Fruit fly (Drosophila melanogaster) whole organism, prepupa: ENCODE data around the gene Ube4B.

ENCODE experiments used
- Blimp-1 ChIP-seq: fragments of 200-800 bp; sonication (Bioruptor generic); optimal IDR thresholded peaks from 3 replicates; lab custom pipeline; 2017; ENCODE audit warnings: missing biosample characterization, missing genetic modification characterization, mild to moderate bottlenecking, moderate library complexity, missing genetic modification reagents
- CG10631 ChIP-seq: fragments of 200-800 bp; sonication (Bioruptor generic); optimal IDR thresholded peaks from 2 replicates; lab custom pipeline; 2016; ENCODE audit warnings: missing biosample characterization, missing genetic modification characterization
- CG11294 ChIP-seq: fragments of 200-800 bp; sonication (Bioruptor generic); IDR thresholded peaks from 2 replicates; pipeline ENCODE4 v1.3.6; 2022; ENCODE audit warnings: missing biosample characterization, missing genetic modification characterization
- CG11902 ChIP-seq: fragments of 200-800 bp; sonication (Bioruptor generic); optimal IDR thresholded peaks from 3 replicates; lab custom pipeline; 2016; ENCODE audit warnings: missing biosample characterization, missing genetic modification characterization
- CG15336 ChIP-seq: fragments of 200-800 bp; sonication (Bioruptor generic); IDR thresholded peaks from 2 replicates; pipeline ENCODE4 v1.3.6; 2022; ENCODE audit warnings: missing biosample characterization, missing genetic modification characterization
- CG1621 ChIP-seq: fragments of 200-800 bp; sonication (Bioruptor generic); optimal IDR thresholded peaks from 3 replicates; lab custom pipeline; 2018; ENCODE audit warnings: missing biosample characterization, mild to moderate bottlenecking, missing genetic modification characterization
- CG16779 ChIP-seq: fragments of 200-800 bp; sonication (Bioruptor generic); optimal IDR thresholded peaks from 3 replicates; lab custom pipeline; 2017; ENCODE audit warnings: missing biosample characterization, mild to moderate bottlenecking, missing genetic modification characterization
- CG3032 ChIP-seq: fragments of 200-800 bp; optimal IDR thresholded peaks from 2 replicates; lab custom pipeline; 2019; ENCODE audit warnings: missing biosample characterization, mild to moderate bottlenecking, missing genetic modification characterization, moderate library complexity
- CG31627 ChIP-seq: fragments of 200-800 bp; sonication (Bioruptor generic); optimal IDR thresholded peaks from 3 replicates; lab custom pipeline; 2016; ENCODE audit warnings: missing biosample characterization, missing genetic modification characterization
- CG32006 ChIP-seq: fragments of 200-800 bp; sonication (Bioruptor generic); optimal IDR thresholded peaks from 3 replicates; lab custom pipeline; 2017; ENCODE audit warnings: missing biosample characterization, mild to moderate bottlenecking, missing genetic modification characterization
- CG34406 ChIP-seq: fragments of 200-800 bp; sonication (Bioruptor generic); optimal IDR thresholded peaks from 3 replicates; lab custom pipeline; 2016; ENCODE audit warnings: missing biosample characterization, missing genetic modification characterization
- CG3919 ChIP-seq: fragments of 200-800 bp; sonication (Bioruptor generic); optimal IDR thresholded peaks from 3 replicates; lab custom pipeline; 2016; ENCODE audit warnings: missing biosample characterization, missing genetic modification characterization
- CG4318 ChIP-seq: fragments of 200-800 bp; sonication (Bioruptor generic); optimal IDR thresholded peaks from 3 replicates; lab custom pipeline; 2017; ENCODE audit warnings: missing biosample characterization, mild to moderate bottlenecking, missing genetic modification characterization
- CG6163 ChIP-seq: fragments of 200-800 bp; sonication (Bioruptor generic); IDR thresholded peaks from 3 replicates; pipeline ENCODE4 v1.3.6; 2022; ENCODE audit warnings: missing biosample characterization, missing genetic modification characterization
- CG6276 ChIP-seq: fragments of 200-800 bp; sonication (Bioruptor generic); optimal IDR thresholded peaks from 2 replicates; lab custom pipeline; 2017; ENCODE audit warnings: missing biosample characterization, mild to moderate bottlenecking, missing genetic modification characterization
- CG6808 ChIP-seq: fragments of 200-800 bp; sonication (Bioruptor generic); optimal IDR thresholded peaks from 3 replicates; lab custom pipeline; 2017; ENCODE audit warnings: missing biosample characterization, missing genetic modification characterization, mild to moderate bottlenecking, moderate library complexity, missing genetic modification reagents
- CG8319 ChIP-seq: fragments of 200-800 bp; sonication (Bioruptor generic); optimal IDR thresholded peaks from 3 replicates; lab custom pipeline; 2016; ENCODE audit warnings: missing biosample characterization, missing genetic modification characterization
- CG9139 ChIP-seq: fragments of 200-800 bp; sonication (Bioruptor generic); optimal IDR thresholded peaks from 3 replicates; lab custom pipeline; 2017; ENCODE audit warnings: missing biosample characterization, mild to moderate bottlenecking, missing genetic modification characterization
- Eip78C ChIP-seq: fragments of 200-800 bp; sonication (Bioruptor generic); peaks from one replicate; lab custom pipeline; 2016; ENCODE audit warnings: missing biosample characterization, missing genetic modification characterization
- Eip93F ChIP-seq: fragments of 200-800 bp; sonication (Bioruptor generic); optimal IDR thresholded peaks from 2 replicates; lab custom pipeline; 2016; ENCODE audit warnings: missing biosample characterization, mild to moderate bottlenecking, missing genetic modification characterization
- Ets21C ChIP-seq: fragments of 200-800 bp; sonication (Bioruptor generic); optimal IDR thresholded peaks from 3 replicates; lab custom pipeline; 2016; ENCODE audit warnings: missing biosample characterization, missing genetic modification characterization
- Ets96B ChIP-seq: fragments of 200-800 bp; optimal IDR thresholded peaks from 2 replicates; lab custom pipeline; 2019; ENCODE audit warnings: missing biosample characterization, mild to moderate bottlenecking, missing genetic modification characterization, moderate library complexity
- Gug ChIP-seq: fragments of 200-800 bp; sonication (Bioruptor generic); IDR thresholded peaks from 2 replicates; pipeline ENCODE4 v1.3.6; 2022; ENCODE audit warnings: missing biosample characterization, missing genetic modification characterization
- Hr38 ChIP-seq: sonication (Bioruptor generic); optimal IDR thresholded peaks from 2 replicates; lab custom pipeline; 2016; ENCODE audit warnings: missing biosample characterization, missing genetic modification characterization
- Hr39 ChIP-seq: fragments of 200-800 bp; sonication (Bioruptor generic); optimal IDR thresholded peaks from 2 replicates; lab custom pipeline; 2016; ENCODE audit warnings: missing biosample characterization, missing genetic modification characterization
- Hr4 ChIP-seq: fragments of 200-800 bp; sonication (Bioruptor generic); optimal IDR thresholded peaks from 3 replicates; lab custom pipeline; 2016; ENCODE audit warnings: missing biosample characterization, missing genetic modification characterization
- Lpt ChIP-seq: fragments of 200-800 bp; sonication (Bioruptor generic); optimal IDR thresholded peaks from 3 replicates; lab custom pipeline; 2016; ENCODE audit warnings: missing biosample characterization, missing genetic modification characterization
- Met ChIP-seq: fragments of 200-800 bp; sonication (Bioruptor generic); optimal IDR thresholded peaks from 3 replicates; lab custom pipeline; 2016; ENCODE audit warnings: missing biosample characterization, missing genetic modification characterization
- OdsH ChIP-seq: fragments of 200-800 bp; sonication (Bioruptor generic); optimal IDR thresholded peaks from 3 replicates; lab custom pipeline; 2016; ENCODE audit warnings: missing biosample characterization, missing genetic modification characterization
- Smox ChIP-seq: fragments of 200-800 bp; sonication (Bioruptor generic); optimal IDR thresholded peaks from 3 replicates; lab custom pipeline; 2016; ENCODE audit warnings: missing biosample characterization, missing genetic modification characterization
- Sox102F ChIP-seq: fragments of 200-800 bp; sonication (Bioruptor generic); optimal IDR thresholded peaks from 2 replicates; lab custom pipeline; 2016; ENCODE audit warnings: missing biosample characterization, mild to moderate bottlenecking, missing genetic modification characterization
- Sox14 ChIP-seq: fragments of 200-800 bp; sonication (Bioruptor generic); optimal IDR thresholded peaks from 3 replicates; lab custom pipeline; 2016; ENCODE audit warnings: missing biosample characterization, missing genetic modification characterization
- Sox15 ChIP-seq: fragments of 200-800 bp; sonication (Bioruptor generic); optimal IDR thresholded peaks from 3 replicates; lab custom pipeline; 2016; ENCODE audit warnings: missing biosample characterization, missing genetic modification characterization
- achi ChIP-seq: fragments of 200-800 bp; sonication (Bioruptor generic); optimal IDR thresholded peaks from 3 replicates; lab custom pipeline; 2016; ENCODE audit warnings: missing biosample characterization, missing genetic modification characterization
- acj6 ChIP-seq: fragments of 200-800 bp; sonication (Bioruptor generic); optimal IDR thresholded peaks from 3 replicates; lab custom pipeline; 2016; ENCODE audit warnings: missing biosample characterization, missing genetic modification characterization
- cyc ChIP-seq: fragments of 200-800 bp; sonication (Bioruptor generic); optimal IDR thresholded peaks from 3 replicates; lab custom pipeline; 2016; ENCODE audit warnings: missing biosample characterization, missing genetic modification characterization
- dac ChIP-seq: fragments of 200-800 bp; sonication (Bioruptor generic); optimal IDR thresholded peaks from 2 replicates; lab custom pipeline; 2017; ENCODE audit warnings: missing biosample characterization, mild to moderate bottlenecking, missing genetic modification characterization
- dsx ChIP-seq: fragments of 200-800 bp; optimal IDR thresholded peaks from 3 replicates; lab custom pipeline; 2019; ENCODE audit warnings: missing biosample characterization, mild to moderate bottlenecking, missing genetic modification characterization, moderate library complexity; ENCODE audit not compliant: poor library complexity, severe bottlenecking
- eg ChIP-seq: fragments of 200-800 bp; sonication (Bioruptor generic); IDR thresholded peaks from 3 replicates; pipeline ENCODE4 v1.3.6; 2022; ENCODE audit warnings: missing biosample characterization, missing genetic modification characterization
- esn ChIP-seq: fragments of 200-800 bp; sonication (Bioruptor generic); optimal IDR thresholded peaks from 2 replicates; lab custom pipeline; 2016; ENCODE audit warnings: missing biosample characterization, mild to moderate bottlenecking, missing genetic modification characterization, moderate library complexity
- fd59A ChIP-seq: fragments of 200-800 bp; sonication (Bioruptor generic); optimal IDR thresholded peaks from 2 replicates; lab custom pipeline; 2017; ENCODE audit warnings: missing biosample characterization, mild to moderate bottlenecking, missing genetic modification characterization, missing genetic modification reagents
- fd85E ChIP-seq: fragments of 200-800 bp; sonication (Bioruptor generic); optimal IDR thresholded peaks from 3 replicates; lab custom pipeline; 2016; ENCODE audit warnings: missing biosample characterization, missing genetic modification characterization
- fkh ChIP-seq: fragments of 200-800 bp; sonication (Bioruptor generic); optimal IDR thresholded peaks from 3 replicates; lab custom pipeline; 2017; ENCODE audit warnings: missing biosample characterization, mild to moderate bottlenecking, missing genetic modification characterization, moderate library complexity
- lz ChIP-seq: fragments of 200-800 bp; sonication (Bioruptor generic); optimal IDR thresholded peaks from 3 replicates; lab custom pipeline; 2016; ENCODE audit warnings: missing biosample characterization, missing genetic modification characterization
- net ChIP-seq: fragments of 200-800 bp; sonication (Bioruptor generic); optimal IDR thresholded peaks from 3 replicates; lab custom pipeline; 2016; ENCODE audit warnings: missing biosample characterization, missing genetic modification characterization
- pdm3 ChIP-seq: fragments of 200-800 bp; sonication (Bioruptor generic); optimal IDR thresholded peaks from 3 replicates; lab custom pipeline; 2016; ENCODE audit warnings: missing biosample characterization, missing genetic modification characterization
- salr ChIP-seq, 2 experiments: fragments of 200-800 bp; sonication (Bioruptor generic); optimal IDR thresholded peaks; 3 replicates each; lab custom pipeline; 2016 to 2018; ENCODE audit warnings: missing biosample characterization in 2 of 2, missing genetic modification characterization in 2 of 2, mild to moderate bottlenecking in 1 of 2
- spab ChIP-seq: fragments of 200-800 bp; sonication (Bioruptor generic); optimal IDR thresholded peaks from 2 replicates; lab custom pipeline; 2017; ENCODE audit warnings: missing biosample characterization, mild to moderate bottlenecking, missing genetic modification characterization, missing genetic modification reagents
- ss ChIP-seq, 2 experiments: fragments of 200-800 bp; sonication (Bioruptor generic); optimal IDR thresholded peaks; 2 replicates in 1 of 2; 3 replicates in 1 of 2; lab custom pipeline; 2017 to 2018; ENCODE audit warnings: mild to moderate bottlenecking in 2 of 2, missing biosample characterization in 2 of 2, missing genetic modification characterization in 2 of 2, moderate library complexity in 1 of 2
- svp ChIP-seq: fragments of 200-800 bp; sonication (Bioruptor generic); peaks from one replicate; lab custom pipeline; 2016; ENCODE audit warnings: missing biosample characterization, missing genetic modification characterization
- topi ChIP-seq: fragments of 200-800 bp; sonication (Bioruptor generic); optimal IDR thresholded peaks from 3 replicates; lab custom pipeline; 2016; ENCODE audit warnings: missing biosample characterization, missing genetic modification characterization
- vri ChIP-seq: fragments of 200-800 bp; sonication (Bioruptor generic); optimal IDR thresholded peaks from 3 replicates; lab custom pipeline; 2016; ENCODE audit warnings: missing biosample characterization, mild to moderate bottlenecking, missing genetic modification characterization

Gene Ube4B

DNA sequence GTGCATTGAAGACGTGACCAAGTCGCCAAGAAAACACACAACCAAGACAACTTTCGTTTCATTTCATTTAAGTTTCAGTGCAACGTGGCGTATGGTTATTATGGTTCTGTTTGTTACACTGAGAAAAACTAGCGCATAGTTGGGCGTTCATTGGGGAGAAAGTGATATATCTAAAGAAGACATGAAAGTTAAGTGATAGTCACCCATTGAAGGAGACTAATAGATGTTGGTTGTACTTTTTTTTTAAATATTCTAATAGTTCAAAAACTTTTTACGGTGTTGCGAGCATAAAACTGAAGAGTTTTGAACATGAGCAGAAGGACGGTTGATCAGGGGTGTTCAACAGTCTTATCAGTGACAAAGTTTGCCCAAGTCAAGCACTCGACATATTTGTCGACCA, 36.8 kb upstream of the Ube4B start:
- peak; percentile 70 for TF ChIP-seq net (GFP tag; lab: Kevin White, UChicago)
- peak; percentile 61 for TF ChIP-seq Lpt (GFP tag; lab: Kevin White, UChicago)
- peak; percentile 24 for TF ChIP-seq CG11902 (GFP tag; lab: Kevin White, UChicago)
- peak; percentile 64 for TF ChIP-seq CG1621 (tag; lab: Kevin White, UChicago)
- TF ChIP-seq CG8319 (GFP tag; lab: Kevin White, UChicago), result peak; percentile 17
- no peak for TF ChIP-seq Hr38 (GFP tag; lab: Kevin White, UChicago)
- peak; percentile 63 for TF ChIP-seq CG10631 (GFP tag; lab: Kevin White, UChicago)
- peak; percentile 49 for TF ChIP-seq CG3032 (tag; lab: Kevin White, UChicago)
- peak; percentile 37 for TF ChIP-seq lz (GFP tag; lab: Kevin White, UChicago)
- peak; percentile 31 for TF ChIP-seq dsx (GFP tag; lab: Kevin White, UChicago)
- TF ChIP-seq Blimp-1 (GFP tag; lab: Kevin White, UChicago), result no peak
- TF ChIP-seq Ets21C, result no peak
- TF ChIP-seq achi, result peak; percentile 72
- peak; percentile 81 for TF ChIP-seq CG6163
- peak; percentile 16 for TF ChIP-seq Smox (GFP tag; lab: Kevin White, UChicago)
- peak; percentile 45 for TF ChIP-seq CG34406 (GFP tag; lab: Kevin White, UChicago)
- peak; percentile 42 for TF ChIP-seq spab (GFP tag; lab: Kevin White, UChicago)
- TF ChIP-seq Met (GFP tag; lab: Kevin White, UChicago), result peak; percentile 51
- TF ChIP-seq OdsH (GFP tag; lab: Kevin White, UChicago), result peak; percentile 77
- TF ChIP-seq pdm3 (GFP tag; lab: Kevin White, UChicago), result peak; percentile 77
- TF ChIP-seq svp (GFP tag; lab: Kevin White, UChicago), result peak; percentile 62
- TF ChIP-seq CG3919 (GFP tag; lab: Kevin White, UChicago), result peak; percentile 66
- TF ChIP-seq Sox15 (GFP tag; lab: Kevin White, UChicago), result peak; percentile 37
- TF ChIP-seq CG15336, result peak; percentile 83
- TF ChIP-seq dac (GFP tag; lab: Kevin White, UChicago), result peak; percentile 50
- peak; percentile 58 for TF ChIP-seq CG6808 (GFP tag; lab: Kevin White, UChicago)
- TF ChIP-seq fd59A (GFP tag; lab: Kevin White, UChicago), result peak; percentile 46
- peak; percentile 35 for TF ChIP-seq topi (GFP tag; lab: Kevin White, UChicago)
- TF ChIP-seq fkh, result no peak
- peak; percentile 81 for TF ChIP-seq Hr4 (GFP tag; lab: Kevin White, UChicago)
- peak; percentile 87 for TF ChIP-seq eg
- peak; percentile 76 for TF ChIP-seq CG32006 (GFP tag; lab: Kevin White, UChicago)
- TF ChIP-seq Eip78C, result peak; percentile 85
- TF ChIP-seq Sox14 (GFP tag; lab: Kevin White, UChicago), result peak; percentile 68
- TF ChIP-seq CG4318 (GFP tag; lab: Kevin White, UChicago), result peak; percentile 60
- TF ChIP-seq CG6276 (GFP tag; lab: Kevin White, UChicago), result peak; percentile 56
- TF ChIP-seq esn (GFP tag; lab: Kevin White, UChicago), result peak; percentile 53
- no peak for TF ChIP-seq CG9139 (GFP tag; lab: Kevin White, UChicago)
- peak; percentile 51 for TF ChIP-seq Sox102F
- TF ChIP-seq Hr39 (GFP tag; lab: Kevin White, UChicago), result peak; percentile 61
- TF ChIP-seq CG11294 (GFP tag; lab: Robert Waterston, UW), result peak; percentile 55; the same call in 1 of the 2 replicates
- peak; percentile 27 for TF ChIP-seq cyc
- peak; percentile 15 for TF ChIP-seq CG16779 (tag; lab: Kevin White, UChicago)
- no peak for TF ChIP-seq Eip93F (GFP tag; lab: Kevin White, UChicago)
- TF ChIP-seq acj6 (GFP tag; lab: Kevin White, UChicago), result peak; percentile 70
- peak; percentile 76 for TF ChIP-seq Gug
- no peak for TF ChIP-seq vri (GFP tag; lab: Kevin White, UChicago)
- no peak for TF ChIP-seq fd85E
- TF ChIP-seq ss (GFP tag; optimal IDR thresholded peaks at IDR 0.05; lab: Kevin White, UChicago), result peak in 1 of 2 experiments; percentile 38
- peak; percentile 38 for TF ChIP-seq CG31627 (GFP tag; lab: Kevin White, UChicago)
- peak; percentile 61 for TF ChIP-seq Ets96B
- TF ChIP-seq salr (GFP tag; optimal IDR thresholded peaks at IDR 0.05; lab: Kevin White, UChicago), result peak; percentile 29 to 37
